Fruit fly (Drosophila melanogaster) whole organism, embryonic: ENCODE measurements around the gene CSN3.

ENCODE experiments used
- B-H1 ChIP-seq: fragments of 200-800 bp; sonication (Bioruptor generic); IDR thresholded peaks from 3 replicates; pipeline ENCODE4 v1.3.6; 2022; ENCODE audit warnings: missing biosample characterization, missing genetic modification characterization
- CG10274 ChIP-seq: fragments of 200-800 bp; sonication (Bioruptor generic); optimal IDR thresholded peaks from 3 replicates; lab custom pipeline; 2017; ENCODE audit warnings: missing biosample characterization, mild to moderate bottlenecking, missing genetic modification characterization
- CG11456 ChIP-seq: fragments of 200-800 bp; sonication (Bioruptor generic); IDR thresholded peaks from 3 replicates; pipeline ENCODE4 v1.3.6; 2022; ENCODE audit warnings: missing biosample characterization, missing genetic modification characterization
- CG12236 ChIP-seq: fragments of 200-800 bp; sonication (Bioruptor generic); optimal IDR thresholded peaks from 2 replicates; lab custom pipeline; 2016; ENCODE audit warnings: missing biosample characterization, missing genetic modification characterization
- CG12659 ChIP-seq: fragments of 200-800 bp; sonication (Bioruptor generic); optimal IDR thresholded peaks from 3 replicates; lab custom pipeline; 2017; ENCODE audit warnings: mild to moderate bottlenecking, missing biosample characterization, missing genetic modification reagents, missing genetic modification characterization
- CG12769 ChIP-seq: fragments of 200-800 bp; sonication (Bioruptor generic); optimal IDR thresholded peaks from 2 replicates; lab custom pipeline; 2019; ENCODE audit warnings: missing biosample characterization, mild to moderate bottlenecking, missing genetic modification characterization, moderate library complexity
- CG13123 ChIP-seq: fragments of 200-800 bp; sonication (Bioruptor generic); optimal IDR thresholded peaks from 2 replicates; lab custom pipeline; 2016; ENCODE audit warnings: missing biosample characterization, missing genetic modification characterization
- CG13624 ChIP-seq: fragments of 200-800 bp; sonication (Bioruptor generic); optimal IDR thresholded peaks from 2 replicates; lab custom pipeline; 2016; ENCODE audit warnings: missing biosample characterization, missing genetic modification characterization
- CG17186 ChIP-seq: fragments of 200-800 bp; sonication (Bioruptor generic); optimal IDR thresholded peaks from 3 replicates; lab custom pipeline; 2017; ENCODE audit warnings: missing biosample characterization, missing genetic modification reagents, missing genetic modification characterization
- CG17361 ChIP-seq: fragments of 200-800 bp; sonication (Bioruptor generic); IDR thresholded peaks from 3 replicates; pipeline ENCODE4 v1.3.6; 2022; ENCODE audit warnings: missing biosample characterization, missing genetic modification characterization
- CG3065 ChIP-seq: fragments of 200-800 bp; sonication (Bioruptor generic); optimal IDR thresholded peaks from 2 replicates; lab custom pipeline; 2016; ENCODE audit warnings: missing biosample characterization, missing genetic modification characterization
- CG3407 ChIP-seq: fragments of 200-800 bp; sonication (Bioruptor generic); optimal IDR thresholded peaks from 2 replicates; lab custom pipeline; 2018; ENCODE audit warnings: missing biosample characterization, mild to moderate bottlenecking, missing genetic modification characterization
- CG34422 ChIP-seq: fragments of 200-800 bp; sonication (Bioruptor generic); IDR thresholded peaks from 3 replicates; pipeline ENCODE4 v1.3.6; 2022; ENCODE audit warnings: missing biosample characterization, missing genetic modification characterization
- CG3838 ChIP-seq: fragments of 200-800 bp; sonication (Bioruptor generic); optimal IDR thresholded peaks from 3 replicates; lab custom pipeline; 2016; ENCODE audit warnings: missing biosample characterization, missing genetic modification characterization
- CG43689 ChIP-seq: fragments of 200-800 bp; sonication (Bioruptor generic); IDR thresholded peaks from 2 replicates; pipeline ENCODE4 v1.3.6; 2022; ENCODE audit warnings: missing biosample characterization, missing genetic modification characterization
- CG8478 ChIP-seq: fragments of >200 bp; optimal IDR thresholded peaks from 2 replicates; lab custom pipeline; 2018
- CG9727 ChIP-seq: fragments of 200-800 bp; sonication (Bioruptor generic); optimal IDR thresholded peaks from 3 replicates; lab custom pipeline; 2017; ENCODE audit warnings: missing biosample characterization, mild to moderate bottlenecking, missing genetic modification characterization
- D19A ChIP-seq: fragments of 200-800 bp; optimal IDR thresholded peaks from 3 replicates; lab custom pipeline; 2019; ENCODE audit warnings: missing biosample characterization, mild to moderate bottlenecking, missing genetic modification characterization, moderate library complexity
- E2f1 ChIP-seq: fragments of 200-800 bp; sonication (Bioruptor generic); IDR thresholded peaks from 2 replicates; pipeline ENCODE4 v1.3.6; 2022; ENCODE audit warnings: missing biosample characterization, missing genetic modification characterization
- HLHmδ ChIP-seq: fragments of 200-800 bp; sonication (Bioruptor generic); optimal IDR thresholded peaks from 2 replicates; lab custom pipeline; 2018; ENCODE audit warnings: missing biosample characterization, mild to moderate bottlenecking, missing genetic modification characterization, moderate library complexity
- Hr3 ChIP-seq: fragments of 200-800 bp; sonication (Bioruptor generic); optimal IDR thresholded peaks from 3 replicates; lab custom pipeline; 2016; ENCODE audit warnings: missing biosample characterization, missing genetic modification characterization
- MTF-1 ChIP-seq: fragments of 200-800 bp; sonication (Bioruptor generic); optimal IDR thresholded peaks from 2 replicates; lab custom pipeline; 2018; ENCODE audit warnings: missing biosample characterization, mild to moderate bottlenecking, missing genetic modification characterization, borderline replicate concordance
- Med ChIP-seq: fragments of 200-800 bp; sonication (Bioruptor generic); peaks from one replicate; lab custom pipeline; 2016; ENCODE audit warnings: missing biosample characterization, missing genetic modification characterization, mild to moderate bottlenecking, inconsistent platforms, moderate library complexity
- Meics ChIP-seq: fragments of 200-800 bp; sonication (Bioruptor generic); optimal IDR thresholded peaks from 2 replicates; lab custom pipeline; 2017; ENCODE audit warnings: missing biosample characterization, mild to moderate bottlenecking, missing genetic modification characterization
- NFAT ChIP-seq: fragments of 200-800 bp; sonication (Bioruptor generic); IDR thresholded peaks from 2 replicates; pipeline ENCODE4 v1.3.6; 2022; ENCODE audit warnings: missing biosample characterization, missing genetic modification characterization
- Opbp ChIP-seq: fragments of 200-800 bp; sonication (Bioruptor generic); IDR thresholded peaks from 3 replicates; pipeline ENCODE4 v1.3.6; 2022; ENCODE audit warnings: missing biosample characterization, missing genetic modification characterization; ENCODE audit not compliant: partially characterized antibody
- Pdp1 ChIP-seq, 2 experiments: fragments of 200-800 bp; sonication (Bioruptor generic); optimal IDR thresholded peaks; 3 replicates each; lab custom pipeline; 2016; ENCODE audit warnings: missing biosample characterization in 2 of 2, missing genetic modification characterization in 2 of 2, mild to moderate bottlenecking in 1 of 2, moderate library complexity in 1 of 2
- Six4 ChIP-seq: fragments of 200-800 bp; sonication (Bioruptor generic); optimal IDR thresholded peaks from 2 replicates; lab custom pipeline; 2016; ENCODE audit warnings: missing biosample characterization, missing genetic modification characterization
- Sry-β ChIP-seq: fragments of 200-800 bp; sonication (Bioruptor generic); optimal IDR thresholded peaks from 2 replicates; lab custom pipeline; 2018; ENCODE audit warnings: missing biosample characterization, mild to moderate bottlenecking, missing genetic modification characterization, moderate library complexity
- Trl ChIP-seq, 3 experiments: fragments of >200 bp in 2 of 3; fragments of 200-800 bp in 1 of 3; sonication (Bioruptor generic) in 1 of 3; optimal IDR thresholded peaks; 2 replicates in 1 of 3; 3 replicates in 2 of 3; lab custom pipeline; 2016 to 2017; ENCODE audit warnings: missing biosample characterization in 1 of 3, missing genetic modification characterization in 1 of 3
- Xbp1 ChIP-seq: fragments of 200-800 bp; sonication (Bioruptor generic); optimal IDR thresholded peaks from 3 replicates; lab custom pipeline; 2016; ENCODE audit warnings: missing biosample characterization, mild to moderate bottlenecking, missing genetic modification characterization
- ara ChIP-seq: fragments of 200-800 bp; sonication (Bioruptor generic); IDR thresholded peaks from 2 replicates; pipeline ENCODE4 v1.3.6; 2022; ENCODE audit warnings: missing biosample characterization, missing genetic modification characterization
- cas ChIP-seq: fragments of 200-800 bp; sonication (Bioruptor generic); IDR thresholded peaks from 2 replicates; pipeline ENCODE4 v1.3.6; 2022; ENCODE audit warnings: missing biosample characterization, missing genetic modification characterization
- crp ChIP-seq, 2 experiments: fragments of 200-800 bp; sonication (Bioruptor generic); optimal IDR thresholded peaks; 2 replicates in 1 of 2; 3 replicates in 1 of 2; lab custom pipeline; 2017; ENCODE audit warnings: missing biosample characterization in 2 of 2, missing genetic modification characterization in 2 of 2, mild to moderate bottlenecking in 1 of 2, moderate library complexity in 1 of 2
- da ChIP-seq: fragments of 200-800 bp; sonication (Bioruptor generic); optimal IDR thresholded peaks from 2 replicates; lab custom pipeline; 2016; ENCODE audit warnings: missing biosample characterization, missing genetic modification characterization
- eyg ChIP-seq: fragments of 200-800 bp; sonication (Bioruptor generic); optimal IDR thresholded peaks from 3 replicates; lab custom pipeline; 2016; ENCODE audit warnings: missing biosample characterization, missing genetic modification characterization
- fd96Cb ChIP-seq: fragments of 200-800 bp; sonication (Bioruptor generic); optimal IDR thresholded peaks from 2 replicates; lab custom pipeline; 2018; ENCODE audit warnings: missing biosample characterization, mild to moderate bottlenecking, missing genetic modification characterization, moderate library complexity
- fru ChIP-seq: fragments of >200 bp; optimal IDR thresholded peaks from 2 replicates; lab custom pipeline; 2017
- fu2 ChIP-seq: fragments of 200-800 bp; sonication (Bioruptor generic); optimal IDR thresholded peaks from 2 replicates; lab custom pipeline; 2016; ENCODE audit warnings: missing biosample characterization, missing genetic modification characterization
- gce ChIP-seq: fragments of 200-800 bp; sonication (Bioruptor generic); IDR thresholded peaks from 3 replicates; pipeline ENCODE4 v1.3.6; 2022; ENCODE audit warnings: missing biosample characterization, missing genetic modification characterization
- gcm2 ChIP-seq: fragments of 200-800 bp; sonication (Bioruptor generic); optimal IDR thresholded peaks from 2 replicates; lab custom pipeline; 2016; ENCODE audit warnings: missing biosample characterization, missing genetic modification characterization
- h ChIP-seq: fragments of >200 bp; optimal IDR thresholded peaks from 2 replicates; lab custom pipeline; 2017
- ham ChIP-seq: fragments of 200-800 bp; sonication (Bioruptor generic); IDR thresholded peaks from 2 replicates; pipeline ENCODE4 v1.3.6; 2022; ENCODE audit warnings: missing biosample characterization, missing genetic modification characterization
- kni ChIP-seq: fragments of 200-800 bp; sonication (Bioruptor generic); optimal IDR thresholded peaks from 3 replicates; lab custom pipeline; 2017; ENCODE audit warnings: mild to moderate bottlenecking, missing biosample characterization, missing genetic modification reagents, missing genetic modification characterization
- knrl ChIP-seq: fragments of 200-800 bp; sonication (Bioruptor generic); IDR thresholded peaks from 3 replicates; pipeline ENCODE4 v1.3.6; 2022; ENCODE audit warnings: missing biosample characterization, missing genetic modification characterization; ENCODE audit not compliant: partially characterized antibody
- salm ChIP-seq: fragments of 200-800 bp; sonication (Bioruptor generic); optimal IDR thresholded peaks from 2 replicates; lab custom pipeline; 2018; ENCODE audit warnings: missing biosample characterization, mild to moderate bottlenecking, missing genetic modification characterization
- schlank ChIP-seq: fragments of 200-800 bp; sonication (Bioruptor generic); optimal IDR thresholded peaks from 2 replicates; lab custom pipeline; 2018; ENCODE audit warnings: missing biosample characterization, mild to moderate bottlenecking, missing genetic modification characterization
- stwl ChIP-seq: fragments of 200-800 bp; sonication (Bioruptor generic); optimal IDR thresholded peaks from 3 replicates; lab custom pipeline; 2018; ENCODE audit warnings: missing biosample characterization, mild to moderate bottlenecking, missing genetic modification characterization, moderate library complexity
- usp ChIP-seq: fragments of >200 bp; optimal IDR thresholded peaks from 2 replicates; lab custom pipeline; 2017; ENCODE audit warnings: missing biosample characterization, missing genetic modification characterization
- yki ChIP-seq: fragments of >200 bp; optimal IDR thresholded peaks from 3 replicates; lab custom pipeline; 2018

CSN3 gene

DNA sequence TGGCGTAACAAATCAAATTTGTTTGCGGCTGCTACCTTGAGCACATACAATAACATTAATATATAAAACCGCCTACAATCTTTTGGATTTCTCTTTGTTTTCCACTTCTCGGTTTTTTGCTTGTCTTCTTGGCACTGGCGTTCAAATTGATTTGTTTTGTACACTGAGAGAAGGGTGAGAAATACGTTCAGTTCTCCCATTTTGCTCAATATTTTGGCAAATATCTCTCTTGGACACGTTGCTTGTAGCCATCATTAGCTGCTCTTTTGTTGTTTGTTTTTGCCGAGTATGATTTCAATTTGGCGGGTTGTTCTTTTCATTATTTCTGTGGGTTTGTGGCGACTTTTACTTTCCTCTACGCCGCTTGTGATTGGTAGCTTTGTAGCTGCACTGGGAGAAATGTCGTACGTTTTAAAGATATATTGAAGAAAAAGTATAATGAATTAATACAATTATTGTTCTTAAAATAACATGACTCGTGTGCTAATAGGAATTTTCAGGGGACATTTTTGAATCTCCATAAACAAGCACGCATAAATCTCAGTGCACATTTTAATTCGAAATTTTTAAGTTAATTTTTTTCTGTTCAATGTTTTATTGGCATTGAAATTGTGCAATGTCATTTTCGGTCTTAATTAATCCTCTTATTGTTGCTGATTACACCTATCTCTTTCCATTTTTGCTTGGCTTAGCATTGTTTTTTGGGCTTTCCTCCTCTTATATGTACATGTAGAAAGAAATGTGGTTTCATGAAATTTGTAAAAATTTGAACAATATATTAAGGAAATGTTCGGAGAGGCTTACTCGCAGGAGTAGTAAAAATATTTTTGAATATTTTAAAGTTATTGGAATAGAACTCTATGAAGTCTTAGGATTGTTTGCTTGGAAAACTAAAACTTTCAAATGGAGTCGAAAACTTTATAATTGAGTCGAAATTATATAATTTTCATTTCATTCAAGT, 14.1 kb downstream of the CSN3 start (continued):
- peak; percentile 27 for TF ChIP-seq CG12769 (tag; lab: Kevin White, UChicago)
- no peak for TF ChIP-seq CG12659 (GFP tag; lab: Kevin White, UChicago)
- no peak for TF ChIP-seq fru (lab: Kevin White, UChicago)
- no peak for TF ChIP-seq yki (lab: Kevin White, UChicago)
- no peak for TF ChIP-seq CG13123 (GFP tag; lab: Kevin White, UChicago)
- TF ChIP-seq CG13624 (GFP tag; lab: Kevin White, UChicago): no peak
- no peak for TF ChIP-seq da
- TF ChIP-seq MTF-1 (GFP tag; lab: Kevin White, UChicago): no peak
- no peak for TF ChIP-seq CG12236 (GFP tag; lab: Kevin White, UChicago)
- TF ChIP-seq cas (GFP tag; lab: Robert Waterston, UW): no peak
- no peak for TF ChIP-seq CG3838 (GFP tag; lab: Kevin White, UChicago)
- TF ChIP-seq CG9727: peak; percentile 46
- no peak for TF ChIP-seq eyg (GFP tag; lab: Kevin White, UChicago)
- peak; percentile 30; the same call in 1 of the 3 replicates for TF ChIP-seq B-H1 (GFP tag; lab: Robert Waterston, UW)
- peak in 1 of 2 experiments; percentile 10 for TF ChIP-seq Pdp1 (GFP tag; optimal IDR thresholded peaks at IDR 0.05; lab: Kevin White, UChicago)
- TF ChIP-seq Trl (optimal IDR thresholded peaks at IDR 0.05; lab: Kevin White, UChicago): peak in 1 of 2 experiments; percentile 52
- no peak for TF ChIP-seq Trl (GFP tag; optimal IDR thresholded peaks at IDR 0.05; lab: Kevin White, UChicago)
- no peak for TF ChIP-seq CG43689
- no peak for TF ChIP-seq CG10274 (GFP tag; lab: Kevin White, UChicago)
- no peak for TF ChIP-seq D19A (tag; lab: Kevin White, UChicago)
- TF ChIP-seq fu2 (GFP tag; lab: Kevin White, UChicago): no peak
- TF ChIP-seq ham: no peak
- TF ChIP-seq Six4 (GFP tag; lab: Kevin White, UChicago): no peak
- peak; percentile 48 for TF ChIP-seq Xbp1 (GFP tag; lab: Kevin White, UChicago)
- no peak for TF ChIP-seq CG3407
- TF ChIP-seq usp (GFP tag; lab: Kevin White, UChicago): no peak
- no peak for TF ChIP-seq gce (GFP tag; lab: Robert Waterston, UW)
- peak; percentile 44; the same call in 1 of the 3 replicates for TF ChIP-seq CG17361 (GFP tag; lab: Robert Waterston, UW)
- TF ChIP-seq stwl (tag; lab: Kevin White, UChicago): no peak
- TF ChIP-seq Hr3: peak; percentile 16
- no peak for TF ChIP-seq Opbp
- no peak; the same call in 1 of the 2 replicates for TF ChIP-seq E2f1 (GFP tag; lab: Robert Waterston, UW)
- TF ChIP-seq knrl: no peak
- no peak for TF ChIP-seq crp (GFP tag; optimal IDR thresholded peaks at IDR 0.05; lab: Kevin White, UChicago)
- no peak for TF ChIP-seq salm (tag; lab: Kevin White, UChicago)
- TF ChIP-seq h (lab: Kevin White, UChicago): no peak
- no peak for TF ChIP-seq CG17186 (GFP tag; lab: Kevin White, UChicago)
- no peak for TF ChIP-seq CG8478
- no peak for TF ChIP-seq kni (GFP tag; lab: Kevin White, UChicago)
- no peak for TF ChIP-seq CG3065
- TF ChIP-seq schlank (tag; lab: Kevin White, UChicago): no peak
- TF ChIP-seq Meics (GFP tag; lab: Kevin White, UChicago): peak; percentile 40
- TF ChIP-seq Sry-β (GFP tag; lab: Kevin White, UChicago): no peak
- TF ChIP-seq CG34422 (GFP tag; lab: Robert Waterston, UW): no peak
- TF ChIP-seq gcm2 (GFP tag; lab: Kevin White, UChicago): no peak
- no peak; the same call in 1 of the 2 replicates for TF ChIP-seq NFAT (GFP tag; lab: Robert Waterston, UW)
- no peak for TF ChIP-seq fd96Cb (tag; lab: Kevin White, UChicago)
- no peak for TF ChIP-seq HLHmδ (GFP tag; lab: Kevin White, UChicago)
- TF ChIP-seq Med (GFP tag; lab: Kevin White, UChicago): no peak
- TF ChIP-seq ara: no peak
- TF ChIP-seq CG11456 (GFP tag; lab: Robert Waterston, UW): no peak
